ENCODE assay signal across 4 fruit fly cellular contexts in genomic region chr3L:5785237-5786062, dm6.
TF ChIP-seq lines count a peak whose summit lies in the region.

No protein-coding gene starts in this region.

- TF ChIP-seq CTCF in whole organism, embryonic (GFP tag; optimal IDR thresholded peaks at IDR 0.05; lab: Kevin White, UChicago) = no peak

TF ChIP-seq in whole organism, embryonic, 481 proteins besides CTCF, POLR2A, EP300 and RAD21 (continues in another document):
- TF ChIP-seq CG7786 (GFP tag; optimal IDR thresholded peaks at IDR 0.05; lab: Kevin White, UChicago) (no peak), vnd (GFP tag; IDR thresholded peaks at IDR 0.05; lab: Robert Waterston, UW; ENCODE audit: partially characterized antibody) (no peak), dpn (GFP tag; optimal IDR thresholded peaks at IDR 0.05; lab: Kevin White, UChicago) (no peak), CG17829 (tag; optimal IDR thresholded peaks at IDR 0.05; lab: Kevin White, UChicago) (no peak), CG8089 (GFP tag; optimal IDR thresholded peaks at IDR 0.05; lab: Kevin White, UChicago) (no peak), NC2α (GFP tag; optimal IDR thresholded peaks at IDR 0.05; lab: Kevin White, UChicago) (no peak), CG9876 (GFP tag; optimal IDR thresholded peaks at IDR 0.05; lab: Kevin White, UChicago) (no peak), mld (GFP tag; IDR thresholded peaks at IDR 0.05; lab: Robert Waterston, UW; ENCODE audit: partially characterized antibody) (no peak), luna (GFP tag; optimal IDR thresholded peaks at IDR 0.05; lab: Kevin White, UChicago) (no peak), amos (GFP tag; IDR thresholded peaks at IDR 0.05; lab: Robert Waterston, UW; ENCODE audit: partially characterized antibody) (no peak), CG13287 (GFP tag; IDR thresholded peaks at IDR 0.05; lab: Robert Waterston, UW; ENCODE audit: partially characterized antibody) (no peak), odd (GFP tag; optimal IDR thresholded peaks at IDR 0.05; lab: Kevin White, UChicago) (no peak), CG32767 (GFP tag; IDR thresholded peaks at IDR 0.05; lab: Robert Waterston, UW) (no peak), Poxn (GFP tag; IDR thresholded peaks at IDR 0.05; lab: Robert Waterston, UW) (no peak), esg (GFP tag; conservative IDR thresholded peaks at IDR 0.05; lab: Robert Waterston, UW) (no peak), Ets65A (GFP tag; lab: Kevin White, UChicago) (peak; percentile 58), mam (GFP tag; optimal IDR thresholded peaks at IDR 0.05; lab: Kevin White, UChicago) (no peak), CG18764 (GFP tag; optimal IDR thresholded peaks at IDR 0.05; lab: Kevin White, UChicago) (no peak), peb (GFP tag; IDR thresholded peaks at IDR 0.05; lab: Robert Waterston, UW) (no peak), Ada2b (GFP tag; IDR thresholded peaks at IDR 0.05; lab: Robert Waterston, UW) (no peak), Six4 (GFP tag; optimal IDR thresholded peaks at IDR 0.05; lab: Kevin White, UChicago) (no peak), B-H2 (GFP tag; optimal IDR thresholded peaks at IDR 0.05; lab: Kevin White, UChicago) (no peak), Hr39 (optimal IDR thresholded peaks at IDR 0.05; lab: Kevin White, UChicago) (no peak), CG11398 (GFP tag; optimal IDR thresholded peaks at IDR 0.05; lab: Kevin White, UChicago) (no peak)

TF ChIP-seq in whole organism, prepupa, 60 proteins besides CTCF, POLR2A, EP300 and RAD21:
- TF ChIP-seq Met (GFP tag; optimal IDR thresholded peaks at IDR 0.05; lab: Kevin White, UChicago) = no peak
- TF ChIP-seq topi (GFP tag; optimal IDR thresholded peaks at IDR 0.05; lab: Kevin White, UChicago) = no peak
- peak; percentile 29; the same call in 1 of the 3 replicates for TF ChIP-seq CG8119 (GFP tag; IDR thresholded peaks at IDR 0.05; lab: Robert Waterston, UW)
- TF ChIP-seq Eip78C (GFP tag; lab: Kevin White, UChicago) = peak; percentile 65
- TF ChIP-seq CG15336 (GFP tag; IDR thresholded peaks at IDR 0.05; lab: Robert Waterston, UW) = 0 out of 2 replicates have a peak, but pooled peaks have one; percentile 37
- TF ChIP-seq fkh (GFP tag; optimal IDR thresholded peaks at IDR 0.05; lab: Kevin White, UChicago) = peak; percentile 44

TF ChIP-seq in whole organism, pupa, 21 proteins besides CTCF, POLR2A, EP300 and RAD21:
- TF ChIP-seq Snoo (tag; optimal IDR thresholded peaks at IDR 0.05; lab: Kevin White, UChicago) (no peak), CG8301 (tag; optimal IDR thresholded peaks at IDR 0.05; lab: Kevin White, UChicago) (no peak), CG32121 (GFP tag; IDR thresholded peaks at IDR 0.05; lab: Robert Waterston, UW) (0 out of 2 replicates have a peak, but pooled peaks have one; percentile 9), CG15710 (tag; optimal IDR thresholded peaks at IDR 0.05; lab: Kevin White, UChicago) (no peak), CG12605 (GFP tag; IDR thresholded peaks at IDR 0.05; lab: Robert Waterston, UW) (0 out of 2 replicates have a peak, but pooled peaks have one; percentile 30), CG34367 (tag; optimal IDR thresholded peaks at IDR 0.05; lab: Kevin White, UChicago) (no peak), CG4496 (GFP tag; IDR thresholded peaks at IDR 0.05; lab: Robert Waterston, UW) (peak; percentile 43; the same call in 1 of the 3 replicates), EcR (GFP tag; optimal IDR thresholded peaks at IDR 0.05; lab: Kevin White, UChicago) (no peak), CG17806 (tag; optimal IDR thresholded peaks at IDR 0.05; lab: Kevin White, UChicago) (no peak)

TF ChIP-seq in whole organism, wandering third instar larva, 38 proteins besides CTCF, POLR2A, EP300 and RAD21:
- TF ChIP-seq sage (GFP tag; optimal IDR thresholded peaks at IDR 0.05; lab: Kevin White, UChicago) (no peak), Rel (GFP tag; optimal IDR thresholded peaks at IDR 0.05; lab: Kevin White, UChicago) (no peak), Rel (tag; optimal IDR thresholded peaks at IDR 0.05; lab: Kevin White, UChicago) (peak; percentile 2)

Comparison
In these comparisons a context has a peak if more than half of its experiments do, and no peak if none do; other contexts are left out.
1. Of the 7 proteins assayed by ChIP-seq in both whole organism, embryonic and whole organism, prepupa: peak only in whole organism, embryonic: Sox102F; only in whole organism, prepupa: none; in both: none; in neither: 6.